Worm (Caenorhabditis elegans): ENCODE results near the gene chil-7.

The chil-7 gene

ce11 chrII:9886216-9886615, 15.2 kb upstream of the chil-7 start, which contains the start of gene algn-8:
TSS of gene algn-8 (minus strand) at chrII:9886442.
- TF ChIP-seq tra-4 (tag; optimal IDR thresholded peaks at IDR 0.05) (no peak), pes-1 (GFP tag; IDR thresholded peaks at IDR 0.05) (no peak), hnd-1 (tag; optimal IDR thresholded peaks at IDR 0.05) (no peak), F13C5.2 (tag; optimal IDR thresholded peaks at IDR 0.05) (no peak), tbx-37 (GFP tag; conservative IDR thresholded peaks at IDR 0.05) (no peak), flt-1 (GFP tag; IDR thresholded peaks at IDR 0.05) (no peak), scrt-1 (GFP tag; IDR thresholded peaks at IDR 0.05) (no peak), ceh-36 (tag; optimal IDR thresholded peaks at IDR 0.05) (no peak), ets-7 (tag; optimal IDR thresholded peaks at IDR 0.05) (no peak), tbx-11 (GFP tag; IDR thresholded peaks at IDR 0.05) (no peak), aly-1 (tag; optimal IDR thresholded peaks at IDR 0.05) (no peak), B0310.2 (tag; optimal IDR thresholded peaks at IDR 0.05) (no peak), hmg-4 (GFP tag; optimal IDR thresholded peaks at IDR 0.05) (no peak), ceh-13 (GFP tag; optimal IDR thresholded peaks at IDR 0.05) (no peak), ama-1 (optimal IDR thresholded peaks at IDR 0.05) (no peak), hmbx-1 (tag; optimal IDR thresholded peaks at IDR 0.05) (no peak), sea-1 (GFP tag; conservative IDR thresholded peaks at IDR 0.05) (no peak)

ce11 chrII:9880826-9881225, 9.9 kb upstream of the chil-7 start, which contains the start of gene C08H9.15:
TSS of gene C08H9.15 (plus strand) at chrII:9881193.
- TF ChIP-seq ceh-13 (GFP tag; optimal IDR thresholded peaks at IDR 0.05) (no peak), hnd-1 (tag; optimal IDR thresholded peaks at IDR 0.05) (no peak), hmg-4 (GFP tag; optimal IDR thresholded peaks at IDR 0.05) (no peak), tra-4 (tag; optimal IDR thresholded peaks at IDR 0.05) (no peak), ceh-36 (tag; optimal IDR thresholded peaks at IDR 0.05) (no peak), pes-1 (GFP tag; IDR thresholded peaks at IDR 0.05) (no peak), F13C5.2 (tag; optimal IDR thresholded peaks at IDR 0.05) (no peak), scrt-1 (GFP tag; IDR thresholded peaks at IDR 0.05) (no peak), aly-1 (tag; optimal IDR thresholded peaks at IDR 0.05) (no peak), ama-1 (optimal IDR thresholded peaks at IDR 0.05) (no peak), hmbx-1 (tag; optimal IDR thresholded peaks at IDR 0.05) (no peak), B0310.2 (tag; optimal IDR thresholded peaks at IDR 0.05) (no peak), ets-7 (tag; optimal IDR thresholded peaks at IDR 0.05) (no peak), flt-1 (GFP tag; IDR thresholded peaks at IDR 0.05) (no peak), tbx-11 (GFP tag; IDR thresholded peaks at IDR 0.05) (no peak), tbx-37 (GFP tag; conservative IDR thresholded peaks at IDR 0.05) (no peak), sea-1 (GFP tag; conservative IDR thresholded peaks at IDR 0.05) (no peak)

ce11 chrII:9879815-9880214, 8.8 kb upstream of the chil-7 start:
- no peak for TF ChIP-seq pes-1 (GFP tag; IDR thresholded peaks at IDR 0.05)
- TF ChIP-seq ceh-36 (tag; optimal IDR thresholded peaks at IDR 0.05), result no peak
- no peak for TF ChIP-seq tbx-11 (GFP tag; IDR thresholded peaks at IDR 0.05)
- TF ChIP-seq F13C5.2 (tag; optimal IDR thresholded peaks at IDR 0.05), result no peak
- no peak for TF ChIP-seq flt-1 (GFP tag; IDR thresholded peaks at IDR 0.05)
- no peak for TF ChIP-seq hmg-4 (GFP tag; optimal IDR thresholded peaks at IDR 0.05)
- TF ChIP-seq tbx-37 (GFP tag; conservative IDR thresholded peaks at IDR 0.05), result no peak
- TF ChIP-seq B0310.2 (tag; optimal IDR thresholded peaks at IDR 0.05), result no peak
- no peak for TF ChIP-seq aly-1 (tag; optimal IDR thresholded peaks at IDR 0.05)
- TF ChIP-seq ama-1 (optimal IDR thresholded peaks at IDR 0.05), result no peak
- no peak for TF ChIP-seq hmbx-1 (tag; optimal IDR thresholded peaks at IDR 0.05)
- no peak for TF ChIP-seq ets-7 (tag; optimal IDR thresholded peaks at IDR 0.05)

ce11 chrII:9874508-9875229, 3.7 kb upstream of the chil-7 start, which contains the start of the genes chil-2 and ctsa-3.2:
TSS of gene chil-2 (minus strand) at chrII:9874608.
TSS of gene ctsa-3.2 (plus strand) at chrII:9875179.
- no peak for TF ChIP-seq hmbx-1 (tag; optimal IDR thresholded peaks at IDR 0.05)
- TF ChIP-seq ama-1 (optimal IDR thresholded peaks at IDR 0.05), result no peak
- TF ChIP-seq flt-1 (GFP tag; IDR thresholded peaks at IDR 0.05), result no peak
- TF ChIP-seq pes-1 (GFP tag; IDR thresholded peaks at IDR 0.05), result no peak
- no peak for TF ChIP-seq hmg-4 (GFP tag; optimal IDR thresholded peaks at IDR 0.05)
- TF ChIP-seq sea-1 (GFP tag; conservative IDR thresholded peaks at IDR 0.05), result no peak
- TF ChIP-seq scrt-1 (GFP tag; IDR thresholded peaks at IDR 0.05), result no peak
- TF ChIP-seq tra-4 (tag; optimal IDR thresholded peaks at IDR 0.05), result no peak
- TF ChIP-seq B0310.2 (tag; optimal IDR thresholded peaks at IDR 0.05), result no peak

ce11 chrII:9872961-9873360, 2.0 kb upstream of the chil-7 start, which contains the start of gene chil-8:
TSS of gene chil-8 (minus strand) at chrII:9873061.
- TF ChIP-seq pes-1 (GFP tag; IDR thresholded peaks at IDR 0.05) (no peak), tra-4 (tag; optimal IDR thresholded peaks at IDR 0.05) (no peak), hmbx-1 (tag; optimal IDR thresholded peaks at IDR 0.05) (no peak), aly-1 (tag; optimal IDR thresholded peaks at IDR 0.05) (no peak), scrt-1 (GFP tag; IDR thresholded peaks at IDR 0.05) (no peak), F13C5.2 (tag; optimal IDR thresholded peaks at IDR 0.05) (no peak), tbx-11 (GFP tag; IDR thresholded peaks at IDR 0.05) (no peak), hnd-1 (tag; optimal IDR thresholded peaks at IDR 0.05) (no peak), ama-1 (optimal IDR thresholded peaks at IDR 0.05) (no peak), ets-7 (tag; optimal IDR thresholded peaks at IDR 0.05) (no peak), tbx-37 (GFP tag; conservative IDR thresholded peaks at IDR 0.05) (no peak), ceh-36 (tag; optimal IDR thresholded peaks at IDR 0.05) (no peak), hmg-4 (GFP tag; optimal IDR thresholded peaks at IDR 0.05) (no peak), flt-1 (GFP tag; IDR thresholded peaks at IDR 0.05) (no peak), ceh-13 (GFP tag; optimal IDR thresholded peaks at IDR 0.05) (no peak), sea-1 (GFP tag; conservative IDR thresholded peaks at IDR 0.05) (no peak)

- no peak for TF ChIP-seq tbx-37 (GFP tag; conservative IDR thresholded peaks at IDR 0.05)
- TF ChIP-seq pes-1 (GFP tag; IDR thresholded peaks at IDR 0.05), result no peak
- TF ChIP-seq aly-1 (tag; optimal IDR thresholded peaks at IDR 0.05), result no peak
- TF ChIP-seq B0310.2 (tag; optimal IDR thresholded peaks at IDR 0.05), result no peak
- no peak for TF ChIP-seq ceh-13 (GFP tag; optimal IDR thresholded peaks at IDR 0.05)
- no peak for TF ChIP-seq tra-4 (tag; optimal IDR thresholded peaks at IDR 0.05)
- no peak for TF ChIP-seq ceh-36 (tag; optimal IDR thresholded peaks at IDR 0.05)
Observed at ce11 chrII:9868698-9869097, 2.3 kb downstream of the chil-7 start, which contains the start of gene old-1. TSS of gene old-1 (minus strand) at chrII:9868747.

ce11 chrII:9868207-9868606, 2.8 kb downstream of the chil-7 start:
- TF ChIP-seq F13C5.2 (tag; optimal IDR thresholded peaks at IDR 0.05) (no peak), ets-7 (tag; optimal IDR thresholded peaks at IDR 0.05) (no peak), tbx-11 (GFP tag; IDR thresholded peaks at IDR 0.05) (no peak), ceh-36 (tag; optimal IDR thresholded peaks at IDR 0.05) (no peak), B0310.2 (tag; optimal IDR thresholded peaks at IDR 0.05) (no peak), hnd-1 (tag; optimal IDR thresholded peaks at IDR 0.05) (no peak)

All from whole organism, early embryonic.